Fruit fly (Drosophila melanogaster): ENCODE measurements around the gene CG32537.

The CG32537 gene

dm6 chrX:19276489-19277117 is at the start of gene CG32537, which contains the start of gene CG32536:
Gene CG32537, minus strand, starts transcription at chrX:19276539.
Gene CG32536, minus strand, starts transcription at chrX:19276898.
- no peak for TF ChIP-seq noc (tag; optimal IDR thresholded peaks at IDR 0.05)

- no peak for TF ChIP-seq noc (tag; optimal IDR thresholded peaks at IDR 0.05)
Observed at dm6 chrX:19325729-19326473, 49.6 kb upstream of the CG32537 start.

- peak; percentile 28 for TF ChIP-seq noc (tag; optimal IDR thresholded peaks at IDR 0.05)
Observed at dm6 chrX:19324576-19325353, 48.4 kb upstream of the CG32537 start.

- peak; percentile 96 for TF ChIP-seq noc (tag; optimal IDR thresholded peaks at IDR 0.05)
Observed at dm6 chrX:19323835-19324133, 47.4 kb upstream of the CG32537 start.

- no peak for TF ChIP-seq noc (tag; optimal IDR thresholded peaks at IDR 0.05)
Observed at dm6 chrX:19322945-19323834, 46.9 kb upstream of the CG32537 start.

dm6 chrX:19321820-19322708 is 45.7 kb upstream of the CG32537 start, which contains the start of gene out:
Gene out, minus strand, starts transcription at chrX:19322106.
- TF ChIP-seq noc (tag; optimal IDR thresholded peaks at IDR 0.05) = peak; percentile 92

- no peak for TF ChIP-seq noc (tag; optimal IDR thresholded peaks at IDR 0.05)
Observed at dm6 chrX:19318924-19319323, 42.6 kb upstream of the CG32537 start.

dm6 chrX:19317058-19317767 is 40.9 kb upstream of the CG32537 start:
- peak; percentile 85 for TF ChIP-seq noc (tag; optimal IDR thresholded peaks at IDR 0.05)

dm6 chrX:19316583-19316982 is 40.2 kb upstream of the CG32537 start:
- TF ChIP-seq noc (tag; optimal IDR thresholded peaks at IDR 0.05) = peak; percentile 46

dm6 chrX:19315421-19316260 is 39.3 kb upstream of the CG32537 start:
- peak; percentile 38 for TF ChIP-seq noc (tag; optimal IDR thresholded peaks at IDR 0.05)

dm6 chrX:19314283-19315178 is 38.2 kb upstream of the CG32537 start:
- TF ChIP-seq noc (tag; optimal IDR thresholded peaks at IDR 0.05) = no peak

- TF ChIP-seq noc (tag; optimal IDR thresholded peaks at IDR 0.05) = no peak
Observed at dm6 chrX:19309648-19310047, 33.3 kb upstream of the CG32537 start.

All from whole organism, larva.